Worm (Caenorhabditis elegans) whole organism, L2 larva: Measurements from ENCODE around the gene C13A2.1.

Experiments
- ZK546.5 ChIP-seq: sonication (generic microtip); optimal IDR thresholded peaks from 2 replicates; lab custom pipeline; 2017; ENCODE audit warnings: missing biosample characterization, missing genetic modification characterization
- ama-1 ChIP-seq: fragments of 150-350 bp; optimal IDR thresholded peaks from 2 replicates; lab custom pipeline; 2018; ENCODE audit warnings: inconsistent platforms
- nhr-10 ChIP-seq: sonication (generic microtip); optimal IDR thresholded peaks from 2 replicates; lab custom pipeline; 2017; ENCODE audit warnings: missing biosample characterization, missing genetic modification characterization
- nhr-6 ChIP-seq: fragments of 150-350 bp; optimal IDR thresholded peaks from 2 replicates; lab custom pipeline; 2014; ENCODE audit warnings: missing biosample characterization, missing genetic modification characterization
- peb-1 ChIP-seq: fragments of 150-350 bp; optimal IDR thresholded peaks from 2 replicates; lab custom pipeline; 2014; ENCODE audit warnings: missing biosample characterization, missing genetic modification characterization

DNA sequence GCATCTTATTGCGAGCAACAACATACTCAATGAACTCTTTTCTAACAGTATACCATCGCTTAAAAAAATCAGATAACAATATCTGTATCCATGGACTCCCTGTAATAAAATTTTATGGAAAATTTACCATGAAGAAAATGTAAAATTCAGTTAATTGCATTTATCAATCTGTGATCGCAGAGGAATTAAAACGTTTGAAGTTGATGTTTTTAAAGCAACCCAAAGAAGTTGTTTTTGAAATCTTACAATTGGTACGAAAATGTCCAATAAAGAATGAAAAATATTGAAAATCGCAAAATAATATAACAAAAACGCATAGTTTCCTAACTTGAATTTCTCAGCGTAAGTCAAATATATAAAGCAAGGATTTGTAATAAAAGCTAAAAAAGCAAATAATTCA is 8.5 kb downstream of the C13A2.1 start, which contains the start of gene srj-32:
- TF ChIP-seq nhr-6 (tag; lab: Kevin White, UChicago) (no peak), peb-1 (tag; lab: Kevin White, UChicago) (no peak), ama-1 (lab: Kevin White, UChicago) (no peak), ZK546.5 (no peak), nhr-10 (tag; lab: Kevin White, UChicago) (no peak)
